Worm (Caenorhabditis elegans) whole organism, mixed stage, embryonic: Measurements from ENCODE around the gene srv-12.

Experiments
- nhr-237 ChIP-seq: fragments of 150-350 bp; optimal IDR thresholded peaks from 2 replicates; lab custom pipeline; 2014; ENCODE audit warnings: missing biosample characterization, missing genetic modification characterization
- ztf-11 ChIP-seq: fragments of 150-350 bp; optimal IDR thresholded peaks from 2 replicates; lab custom pipeline; 2014; ENCODE audit warnings: missing biosample characterization, missing genetic modification characterization

ce11 chrIV:10080816-10081215 is 27.4 kb upstream of the srv-12 start, which contains the start of gene W01B6.6:
- TF ChIP-seq ztf-11 (tag; lab: Kevin White, UChicago) (no peak), nhr-237 (tag; lab: Kevin White, UChicago) (no peak)
